Fruit fly (Drosophila melanogaster) whole organism, wandering third instar larva: ENCODE results near the gene CG9953.

Experiments used
- Abd-B ChIP-seq: fragments of >200 bp; optimal IDR thresholded peaks from 2 replicates; lab custom pipeline; 2017; ENCODE audit warnings: missing biosample characterization, missing genetic modification characterization
- CG32264 ChIP-seq: fragments of 200-800 bp; sonication (Bioruptor generic); optimal IDR thresholded peaks from 2 replicates; lab custom pipeline; 2016; ENCODE audit warnings: missing biosample characterization, missing genetic modification characterization
- CG9705 ChIP-seq: fragments of 200-800 bp; sonication (Bioruptor generic); optimal IDR thresholded peaks from 2 replicates; lab custom pipeline; 2018; ENCODE audit warnings: missing biosample characterization, mild to moderate bottlenecking, missing genetic modification characterization
- CrebA ChIP-seq: fragments of 200-800 bp; sonication (Bioruptor generic); optimal IDR thresholded peaks from 2 replicates; lab custom pipeline; 2016; ENCODE audit warnings: missing biosample characterization, mild to moderate bottlenecking, missing genetic modification characterization, borderline replicate concordance
- Dfd ChIP-seq: fragments of >200 bp; optimal IDR thresholded peaks from 2 replicates; lab custom pipeline; 2017; ENCODE audit warnings: missing biosample characterization, missing genetic modification characterization
- Dif ChIP-seq: fragments of 200-275, 200-300 bp; sonication (Bioruptor generic); optimal IDR thresholded peaks from 2 replicates; lab custom pipeline; 2018; ENCODE audit warnings: missing biosample characterization, missing genetic modification characterization; ENCODE audit not compliant: partially characterized antibody
- HLH106 ChIP-seq: fragments of 200-800 bp; optimal IDR thresholded peaks from 3 replicates; lab custom pipeline; 2019; ENCODE audit warnings: missing biosample characterization, mild to moderate bottlenecking, missing genetic modification characterization, moderate library complexity
- Hnf4 ChIP-seq: fragments of 200-800 bp; sonication (Bioruptor generic); optimal IDR thresholded peaks from 2 replicates; lab custom pipeline; 2016; ENCODE audit warnings: missing biosample characterization, mild to moderate bottlenecking, missing genetic modification characterization
- Hr78 ChIP-seq: fragments of >200 bp; optimal IDR thresholded peaks from 2 replicates; lab custom pipeline; 2017; ENCODE audit warnings: missing biosample characterization, missing genetic modification characterization
- Hr83 ChIP-seq: fragments of 200-300 bp; sonication (Bioruptor generic); optimal IDR thresholded peaks from 2 replicates; lab custom pipeline; 2016; ENCODE audit warnings: missing biosample characterization, mild to moderate bottlenecking, missing genetic modification characterization, moderate library complexity; ENCODE audit not compliant: poor library complexity, severe bottlenecking
- Jra ChIP-seq: sonication (Bioruptor generic); optimal IDR thresholded peaks from 2 replicates; lab custom pipeline; 2016; ENCODE audit warnings: missing biosample characterization, missing genetic modification characterization
- Mio ChIP-seq: sonication (Bioruptor generic); optimal IDR thresholded peaks from 2 replicates; lab custom pipeline; 2016; ENCODE audit warnings: missing biosample characterization, missing genetic modification characterization
- Myc ChIP-seq: fragments of >200 bp; optimal IDR thresholded peaks from 2 replicates; lab custom pipeline; 2017
- N ChIP-seq: fragments of >200 bp; optimal IDR thresholded peaks from 2 replicates; lab custom pipeline; 2018; ENCODE audit warnings: missing biosample characterization, missing external identifiers, missing genetic modification characterization
- OdsH ChIP-seq: fragments of 200-800 bp; sonication (Bioruptor generic); optimal IDR thresholded peaks from 2 replicates; lab custom pipeline; 2016; ENCODE audit warnings: missing biosample characterization, mild to moderate bottlenecking, missing genetic modification characterization
- Rel ChIP-seq, 2 experiments: fragments of 200-800 bp; sonication (Bioruptor generic) in 1 of 2; optimal IDR thresholded peaks; 2 replicates in 1 of 2; 3 replicates in 1 of 2; lab custom pipeline; 2016 to 2019; ENCODE audit warnings: mild to moderate bottlenecking in 2 of 2, missing biosample characterization in 2 of 2, missing genetic modification characterization in 2 of 2, moderate library complexity in 1 of 2
- Vsx2 ChIP-seq: fragments of 200-300, 225-300 bp; sonication (Bioruptor generic); optimal IDR thresholded peaks from 2 replicates; lab custom pipeline; 2018; ENCODE audit warnings: missing biosample characterization, missing genetic modification characterization; ENCODE audit not compliant: partially characterized antibody
- br ChIP-seq: fragments of 200-800 bp; sonication (Bioruptor generic); optimal IDR thresholded peaks from 2 replicates; lab custom pipeline; 2016; ENCODE audit warnings: missing biosample characterization, missing genetic modification characterization
- brk ChIP-seq: fragments of 200-800 bp; sonication (Bioruptor generic); optimal IDR thresholded peaks from 2 replicates; lab custom pipeline; 2016; ENCODE audit warnings: missing biosample characterization, mild to moderate bottlenecking, missing genetic modification characterization
- dl ChIP-seq, 2 experiments: fragments of 175-275, 200-275 bp in 1 of 2; fragments of 200-275 bp in 1 of 2; sonication (Bioruptor generic); optimal IDR thresholded peaks; lab custom pipeline; 2018; ENCODE audit warnings: mild to moderate bottlenecking in 2 of 2, missing biosample characterization in 2 of 2, missing genetic modification characterization in 2 of 2, moderate library complexity in 2 of 2; ENCODE audit not compliant: partially characterized antibody in 2 of 2, insufficient read depth in 1 of 2
- dmrt93B ChIP-seq: fragments of 200-800 bp; sonication (Bioruptor generic); optimal IDR thresholded peaks from 2 replicates; lab custom pipeline; 2018; ENCODE audit warnings: missing biosample characterization, mild to moderate bottlenecking, missing genetic modification characterization
- dsf ChIP-seq: sonication (Bioruptor generic); optimal IDR thresholded peaks from 2 replicates; lab custom pipeline; 2016; ENCODE audit warnings: missing biosample characterization, missing genetic modification characterization, borderline replicate concordance
- ey ChIP-seq: fragments of 200-800 bp; sonication (Bioruptor generic); optimal IDR thresholded peaks from 2 replicates; lab custom pipeline; 2016; ENCODE audit warnings: missing biosample characterization, missing genetic modification characterization
- foxo ChIP-seq, 2 experiments: fragments of 200-800 bp; sonication (Bioruptor generic); optimal IDR thresholded peaks; 2 replicates in 1 of 2; 3 replicates in 1 of 2; lab custom pipeline; 2016 to 2017; ENCODE audit warnings: missing biosample characterization in 2 of 2, missing genetic modification characterization in 2 of 2
- fru ChIP-seq: fragments of 200-800 bp; sonication (Bioruptor generic); optimal IDR thresholded peaks from 3 replicates; lab custom pipeline; 2016; ENCODE audit warnings: missing biosample characterization, mild to moderate bottlenecking, missing genetic modification characterization
- h ChIP-seq: fragments of 200-800 bp; sonication (Bioruptor generic); optimal IDR thresholded peaks from 3 replicates; lab custom pipeline; 2016; ENCODE audit warnings: missing biosample characterization, mild to moderate bottlenecking, missing genetic modification characterization
- jim ChIP-seq: fragments of 175-275, 200-325 bp; sonication (Bioruptor generic); optimal IDR thresholded peaks from 2 replicates; lab custom pipeline; 2016; ENCODE audit warnings: missing biosample characterization, mild to moderate bottlenecking, missing genetic modification characterization
- lola ChIP-seq: fragments of >200 bp; optimal IDR thresholded peaks from 2 replicates; lab custom pipeline; 2017; ENCODE audit warnings: missing biosample characterization, missing genetic modification characterization
- pan ChIP-seq: fragments of >200 bp; optimal IDR thresholded peaks from 2 replicates; lab custom pipeline; 2017
- psq ChIP-seq: fragments of 200-800 bp; sonication (Bioruptor generic); optimal IDR thresholded peaks from 3 replicates; lab custom pipeline; 2017; ENCODE audit warnings: missing biosample characterization, mild to moderate bottlenecking, missing genetic modification characterization, moderate library complexity
- rgr ChIP-seq: fragments of 200-800 bp; sonication (Bioruptor generic); optimal IDR thresholded peaks from 3 replicates; lab custom pipeline; 2016; ENCODE audit warnings: missing biosample characterization, mild to moderate bottlenecking, missing genetic modification characterization
- sage ChIP-seq: fragments of 200-800 bp; sonication (Bioruptor generic); optimal IDR thresholded peaks from 2 replicates; lab custom pipeline; 2016; ENCODE audit warnings: missing biosample characterization, mild to moderate bottlenecking, missing genetic modification characterization
- sv ChIP-seq: fragments of 200-800 bp; sonication (Bioruptor generic); optimal IDR thresholded peaks from 3 replicates; lab custom pipeline; 2016; ENCODE audit warnings: missing biosample characterization, missing genetic modification characterization
- tai ChIP-seq: sonication (Bioruptor generic); optimal IDR thresholded peaks from 2 replicates; lab custom pipeline; 2016; ENCODE audit warnings: missing biosample characterization, missing genetic modification characterization
- usp ChIP-seq: fragments of >200 bp; optimal IDR thresholded peaks from 2 replicates; lab custom pipeline; 2017; ENCODE audit warnings: missing biosample characterization, missing genetic modification characterization
- woc ChIP-seq: sonication (Bioruptor generic); optimal IDR thresholded peaks from 2 replicates; lab custom pipeline; 2016; ENCODE audit warnings: missing biosample characterization, mild to moderate bottlenecking, missing genetic modification characterization

The CG9953 gene

dm6 chr3L:6978030-6978683 is 8.7 kb downstream of the CG9953 start:
- no peak for TF ChIP-seq Myc (lab: Kevin White, UChicago)
- TF ChIP-seq foxo (GFP tag; optimal IDR thresholded peaks at IDR 0.05; lab: Kevin White, UChicago) = no peak
- TF ChIP-seq woc (GFP tag; lab: Kevin White, UChicago) = no peak
- no peak for TF ChIP-seq pan
- no peak for TF ChIP-seq jim (GFP tag; lab: Kevin White, UChicago)
- TF ChIP-seq ey = no peak
- TF ChIP-seq br (GFP tag; lab: Kevin White, UChicago) = no peak
- no peak for TF ChIP-seq dmrt93B (GFP tag; lab: Kevin White, UChicago)
- TF ChIP-seq rgr (GFP tag; lab: Kevin White, UChicago) = no peak
- no peak for TF ChIP-seq Dif (GFP tag; lab: Kevin White, UChicago)
- TF ChIP-seq dl (GFP tag; optimal IDR thresholded peaks at IDR 0.05; lab: Kevin White, UChicago; ENCODE audit: insufficient read depth in 1 of 2, partially characterized antibody in 2 of 2) = no peak
- no peak for TF ChIP-seq fru (GFP tag; lab: Kevin White, UChicago)
- no peak for TF ChIP-seq CG9705 (GFP tag; lab: Kevin White, UChicago)
- TF ChIP-seq N (GFP tag; lab: Kevin White, UChicago) = no peak
- no peak for TF ChIP-seq OdsH (GFP tag; lab: Kevin White, UChicago)
- TF ChIP-seq Hnf4 (GFP tag; lab: Kevin White, UChicago) = no peak

- TF ChIP-seq Abd-B (GFP tag; lab: Kevin White, UChicago) = no peak
- TF ChIP-seq woc (GFP tag; lab: Kevin White, UChicago) = no peak
- TF ChIP-seq usp (GFP tag; lab: Kevin White, UChicago) = no peak
- TF ChIP-seq CG32264 (GFP tag; lab: Kevin White, UChicago) = no peak
- TF ChIP-seq Myc (lab: Kevin White, UChicago) = no peak
- TF ChIP-seq brk (GFP tag; lab: Kevin White, UChicago) = no peak
- TF ChIP-seq fru (GFP tag; lab: Kevin White, UChicago) = no peak
- TF ChIP-seq N (GFP tag; lab: Kevin White, UChicago) = no peak
- TF ChIP-seq dsf = no peak
- no peak for TF ChIP-seq CrebA (GFP tag; lab: Kevin White, UChicago)
- no peak for TF ChIP-seq OdsH (GFP tag; lab: Kevin White, UChicago)
- TF ChIP-seq pan = no peak
- no peak for TF ChIP-seq Dfd (GFP tag; lab: Kevin White, UChicago)
- TF ChIP-seq Dif (GFP tag; lab: Kevin White, UChicago) = no peak
- TF ChIP-seq, all 38 proteins: peak for 0
Measured at dm6 chr3L:6978757-6979386, 9.4 kb downstream of the CG9953 start.

dm6 chr3L:6979387-6980249 is 10.2 kb downstream of the CG9953 start, which contains the start of gene Galphai:
Gene Galphai, minus strand, starts transcription at chr3L:6980044.
- TF ChIP-seq rgr (GFP tag; lab: Kevin White, UChicago) (peak; percentile 19), foxo (GFP tag; optimal IDR thresholded peaks at IDR 0.05; lab: Kevin White, UChicago) (peak in 1 of 2 experiments; percentile 16), HLH106 (tag; lab: Kevin White, UChicago) (peak; percentile 21), Hr78 (GFP tag; lab: Kevin White, UChicago) (no peak), N (GFP tag; lab: Kevin White, UChicago) (no peak), CrebA (GFP tag; lab: Kevin White, UChicago) (no peak), tai (GFP tag; lab: Kevin White, UChicago) (no peak), dmrt93B (GFP tag; lab: Kevin White, UChicago) (no peak), CG32264 (GFP tag; lab: Kevin White, UChicago) (no peak), Jra (peak; percentile 26), usp (GFP tag; lab: Kevin White, UChicago) (no peak), woc (GFP tag; lab: Kevin White, UChicago) (no peak), Hr83 (no peak), br (GFP tag; lab: Kevin White, UChicago) (no peak), fru (GFP tag; lab: Kevin White, UChicago) (peak; percentile 18), Mio (no peak), Abd-B (GFP tag; lab: Kevin White, UChicago) (no peak), brk (GFP tag; lab: Kevin White, UChicago) (no peak), lola (GFP tag; lab: Kevin White, UChicago) (no peak), pan (no peak), Vsx2 (GFP tag; lab: Kevin White, UChicago) (no peak), sv (GFP tag; lab: Kevin White, UChicago) (no peak), Hnf4 (GFP tag; lab: Kevin White, UChicago) (peak; percentile 22), Dfd (GFP tag; lab: Kevin White, UChicago) (no peak), jim (GFP tag; lab: Kevin White, UChicago) (peak; percentile 40), Rel (GFP tag; optimal IDR thresholded peaks at IDR 0.05; lab: Kevin White, UChicago) (no peak), Rel (tag; optimal IDR thresholded peaks at IDR 0.05; lab: Kevin White, UChicago) (peak; percentile 95), psq (GFP tag; lab: Kevin White, UChicago) (no peak), dl (GFP tag; optimal IDR thresholded peaks at IDR 0.05; lab: Kevin White, UChicago; ENCODE audit: insufficient read depth in 1 of 2, partially characterized antibody in 2 of 2) (peak in 1 of 2 experiments; percentile 17), h (GFP tag; lab: Kevin White, UChicago) (peak; percentile 11), sage (GFP tag; lab: Kevin White, UChicago) (no peak), CG9705 (GFP tag; lab: Kevin White, UChicago) (no peak), Myc (lab: Kevin White, UChicago) (peak; percentile 6), OdsH (GFP tag; lab: Kevin White, UChicago) (no peak), Dif (GFP tag; lab: Kevin White, UChicago) (no peak), ey (no peak)
